Worm (Caenorhabditis elegans): ENCODE measurements around the gene blos-7.

DNA sequence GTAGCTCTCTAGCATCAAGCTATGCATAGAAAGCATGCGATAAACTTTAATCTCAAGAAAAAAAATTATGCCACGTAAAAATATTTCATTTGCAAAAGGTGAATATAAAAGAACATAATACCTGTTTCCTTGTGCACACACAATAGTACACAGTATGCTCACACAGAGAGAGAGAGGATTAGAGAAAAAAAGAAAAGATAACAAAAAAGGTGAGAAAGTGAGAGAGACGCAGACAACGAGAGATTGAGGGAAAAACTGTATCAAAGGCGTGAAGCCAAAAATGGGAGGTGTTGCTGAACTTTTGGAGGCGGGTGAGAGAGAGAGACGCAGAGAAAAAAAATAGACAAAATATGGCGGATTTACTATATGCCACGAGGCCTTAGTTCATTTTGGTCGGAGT is 34.4 kb downstream of the blos-7 start:
- TF ChIP-seq unc-120 (tag; optimal IDR thresholded peaks at IDR 0.05; ENCODE audit: poor library complexity, severe bottlenecking) (no peak), nhr-76 (tag; optimal IDR thresholded peaks at IDR 0.05) (no peak), snpc-4 (tag; optimal IDR thresholded peaks at IDR 0.05) (no peak), elt-1 (tag; optimal IDR thresholded peaks at IDR 0.05; ENCODE audit: borderline replicate concordance, insufficient read depth) (no peak), M03D4.4 (tag; optimal IDR thresholded peaks at IDR 0.05) (no peak), nhr-237 (tag; optimal IDR thresholded peaks at IDR 0.05) (no peak)
